Worm (Caenorhabditis elegans): ENCODE data around the gene ape-1.

DNA sequence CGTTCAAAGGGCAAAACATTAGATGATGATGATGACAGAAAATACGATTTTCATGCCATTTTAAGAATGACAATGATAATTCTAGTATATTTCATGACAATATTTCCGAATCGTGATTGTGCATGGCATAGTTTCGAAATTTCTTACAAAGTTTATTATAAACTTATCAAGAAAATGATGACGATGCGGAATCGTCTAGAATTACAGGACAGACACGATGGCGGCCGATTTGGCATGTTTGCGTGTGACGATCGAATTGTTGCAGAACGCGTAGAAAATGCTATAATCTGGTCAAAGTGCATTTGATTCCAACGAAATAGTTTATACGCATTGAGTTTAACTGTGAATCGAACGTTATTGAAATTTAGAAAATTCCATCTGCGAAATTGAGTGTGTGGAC, 26.5 kb upstream of the ape-1 start:
- TF ChIP-seq sem-2 (GFP tag; optimal IDR thresholded peaks at IDR 0.05) (no peak), ztf-11 (tag; optimal IDR thresholded peaks at IDR 0.05) (no peak), nhr-28 (tag; optimal IDR thresholded peaks at IDR 0.05) (no peak), unc-39 (tag; optimal IDR thresholded peaks at IDR 0.05) (no peak), zip-8 (tag; optimal IDR thresholded peaks at IDR 0.05) (no peak), mep-1 (tag; optimal IDR thresholded peaks at IDR 0.05) (no peak), lin-13 (tag; optimal IDR thresholded peaks at IDR 0.05) (no peak), bed-3 (GFP tag; optimal IDR thresholded peaks at IDR 0.05) (no peak), unc-62 (GFP tag; optimal IDR thresholded peaks at IDR 0.05) (no peak), pha-4 (tag; optimal IDR thresholded peaks at IDR 0.05) (no peak), unc-120 (tag; optimal IDR thresholded peaks at IDR 0.05; ENCODE audit: poor library complexity, severe bottlenecking) (no peak), lsy-2 (tag; optimal IDR thresholded peaks at IDR 0.05) (no peak), hlh-1 (tag; optimal IDR thresholded peaks at IDR 0.05) (no peak), nhr-237 (tag; optimal IDR thresholded peaks at IDR 0.05) (no peak)
